Worm (Caenorhabditis elegans): ENCODE measurements around the gene C29E4.13.

DNA sequence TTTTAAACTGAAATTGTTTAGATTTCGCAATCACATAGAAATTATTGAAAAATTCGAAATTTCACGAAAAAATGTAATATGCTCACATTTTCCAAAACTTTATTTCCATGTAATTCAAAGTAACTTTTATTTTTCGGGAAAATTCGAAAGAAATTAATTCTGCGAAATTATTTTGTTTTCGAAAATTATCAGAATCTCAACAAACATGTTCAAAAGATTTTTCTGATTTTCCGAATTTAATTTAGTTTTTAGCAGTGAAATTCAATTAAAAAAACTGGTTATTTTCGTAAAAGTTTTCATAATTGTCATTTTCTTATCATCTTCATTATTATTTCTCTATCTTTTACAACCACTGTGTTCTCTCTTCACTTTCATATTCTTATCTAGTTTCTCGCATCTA is 4.7 kb upstream of the C29E4.13 start, which contains the start of gene ran-2:
- TF ChIP-seq flt-1 (GFP tag; IDR thresholded peaks at IDR 0.05), result no peak
- no peak for TF ChIP-seq tab-1 (GFP tag; IDR thresholded peaks at IDR 0.05)
- no peak for TF ChIP-seq T22C8.4 (GFP tag; IDR thresholded peaks at IDR 0.05)
- TF ChIP-seq cog-1 (tag; optimal IDR thresholded peaks at IDR 0.05), result no peak
- no peak for TF ChIP-seq ref-1 (GFP tag; conservative IDR thresholded peaks at IDR 0.05)
- TF ChIP-seq ztf-29 (GFP tag; IDR thresholded peaks at IDR 0.05), result no peak
- no peak for TF ChIP-seq ztf-23 (GFP tag; IDR thresholded peaks at IDR 0.05)
- TF ChIP-seq med-1 (GFP tag; optimal IDR thresholded peaks at IDR 0.05; ENCODE audit: insufficient read depth), result no peak
- no peak for TF ChIP-seq klf-2 (GFP tag; conservative IDR thresholded peaks at IDR 0.05)

Data from whole organism, midembryonic.